Worm (Caenorhabditis elegans) whole organism, L2 larva: ENCODE measurements around the gene kynu-1.

Source experiments
- C34F6.9 ChIP-seq: fragments of 150-350 bp; optimal IDR thresholded peaks from 2 replicates; lab custom pipeline; 2014; ENCODE audit warnings: missing biosample characterization, missing genetic modification characterization
- F13H6.1 ChIP-seq: sonication (generic microtip); optimal IDR thresholded peaks from 2 replicates; lab custom pipeline; 2016; ENCODE audit warnings: missing genetic modification characterization, missing compliant biosample characterization
- Y55F3AM.14 ChIP-seq: fragments of 200-800 bp; sonication (Bioruptor generic); optimal IDR thresholded peaks from 2 replicates; lab custom pipeline; 2018; ENCODE audit warnings: mild to moderate bottlenecking, missing genetic modification characterization, missing compliant biosample characterization
- alr-1 ChIP-seq: fragments of 150-350 bp; optimal IDR thresholded peaks from 2 replicates; lab custom pipeline; 2014; ENCODE audit warnings: missing biosample characterization, missing genetic modification characterization
- ama-1 ChIP-seq: fragments of 150-350 bp; optimal IDR thresholded peaks from 2 replicates; lab custom pipeline; 2018; ENCODE audit warnings: inconsistent platforms
- ceh-82 ChIP-seq: fragments of 150-350 bp; optimal IDR thresholded peaks from 2 replicates; lab custom pipeline; 2014; ENCODE audit warnings: missing biosample characterization, missing genetic modification characterization
- crh-2 ChIP-seq: sonication (generic microtip); optimal IDR thresholded peaks from 2 replicates; lab custom pipeline; 2017; ENCODE audit warnings: missing biosample characterization, missing genetic modification characterization
- egl-27 ChIP-seq: sonication (generic microtip); optimal IDR thresholded peaks from 3 replicates; lab custom pipeline; 2017; ENCODE audit warnings: missing biosample characterization, missing genetic modification reagents, missing genetic modification characterization
- elt-3 ChIP-seq: sonication (generic microtip); optimal IDR thresholded peaks from 2 replicates; lab custom pipeline; 2017; ENCODE audit warnings: missing biosample characterization, missing genetic modification characterization
- fos-1 ChIP-seq: fragments of 150-350 bp; optimal IDR thresholded peaks from 2 replicates; lab custom pipeline; 2014; ENCODE audit warnings: missing biosample characterization, missing genetic modification characterization
- gmeb-1 ChIP-seq: fragments of 150-350 bp; optimal IDR thresholded peaks from 2 replicates; lab custom pipeline; 2014; ENCODE audit warnings: missing biosample characterization, missing genetic modification characterization
- lin-11 ChIP-seq: fragments of 150-350 bp; sonication (generic microtip); optimal IDR thresholded peaks from 2 replicates; lab custom pipeline; 2014; ENCODE audit warnings: missing biosample characterization, missing genetic modification characterization, inconsistent platforms, mixed read lengths
- lin-13 ChIP-seq: fragments of 150-350 bp; optimal IDR thresholded peaks from 2 replicates; lab custom pipeline; 2014; ENCODE audit warnings: missing biosample characterization, missing genetic modification reagents, missing genetic modification characterization
- lsy-2 ChIP-seq, 2 experiments: fragments of 150-350 bp in 1 of 2; sonication (generic microtip) in 1 of 2; optimal IDR thresholded peaks; 2 replicates each; lab custom pipeline; 2014 to 2017; ENCODE audit warnings: missing biosample characterization in 2 of 2, missing genetic modification characterization in 2 of 2
- mbf-1 ChIP-seq: sonication (generic microtip); optimal IDR thresholded peaks from 2 replicates; lab custom pipeline; 2017; ENCODE audit warnings: missing biosample characterization, missing genetic modification characterization
- mdl-1 ChIP-seq, 2 experiments: fragments of 150-350 bp in 1 of 2; sonication (generic microtip) in 1 of 2; optimal IDR thresholded peaks; 2 replicates each; lab custom pipeline; 2017; ENCODE audit warnings: missing biosample characterization in 2 of 2, missing genetic modification characterization in 2 of 2
- nhr-11 ChIP-seq: fragments of 150-350 bp; optimal IDR thresholded peaks from 2 replicates; lab custom pipeline; 2014; ENCODE audit warnings: missing biosample characterization, missing genetic modification characterization
- nhr-12 ChIP-seq: fragments of 150-350 bp; optimal IDR thresholded peaks from 2 replicates; lab custom pipeline; 2014; ENCODE audit warnings: missing biosample characterization, missing genetic modification characterization
- nhr-129 ChIP-seq: fragments of 150-350 bp; optimal IDR thresholded peaks from 2 replicates; lab custom pipeline; 2014; ENCODE audit warnings: missing biosample characterization, missing genetic modification characterization
- nhr-23 ChIP-seq: fragments of 150-350 bp; optimal IDR thresholded peaks from 2 replicates; lab custom pipeline; 2014; ENCODE audit warnings: missing biosample characterization, missing genetic modification reagents, missing genetic modification characterization
- nhr-25 ChIP-seq: fragments of 150-350 bp; sonication (generic microtip); optimal IDR thresholded peaks from 3 replicates; lab custom pipeline; 2014; ENCODE audit warnings: missing biosample characterization, missing genetic modification characterization
- nhr-77 ChIP-seq: fragments of 150-350 bp; optimal IDR thresholded peaks from 2 replicates; lab custom pipeline; 2014; ENCODE audit warnings: missing biosample characterization, missing genetic modification characterization
- sem-4 ChIP-seq: fragments of 150-350 bp; optimal IDR thresholded peaks from 2 replicates; lab custom pipeline; 2014; ENCODE audit warnings: missing biosample characterization, missing genetic modification reagents, missing genetic modification characterization
- skn-1 ChIP-seq: sonication (generic microtip); optimal IDR thresholded peaks from 2 replicates; lab custom pipeline; 2017; ENCODE audit warnings: missing biosample characterization, missing genetic modification characterization
- sma-3 ChIP-seq: sonication (generic microtip); optimal IDR thresholded peaks from 2 replicates; lab custom pipeline; 2016; ENCODE audit warnings: missing genetic modification reagents, missing genetic modification characterization, missing compliant biosample characterization
- sma-9 ChIP-seq, 2 experiments: fragments of 150-350 bp in 1 of 2; sonication (generic microtip) in 1 of 2; optimal IDR thresholded peaks; 2 replicates each; lab custom pipeline; 2014 to 2016; ENCODE audit warnings: missing genetic modification characterization in 2 of 2, mild to moderate bottlenecking in 1 of 2, missing biosample characterization in 1 of 2, missing compliant biosample characterization in 1 of 2, missing genetic modification reagents in 1 of 2, moderate library complexity in 1 of 2
- unc-39 ChIP-seq: fragments of 150-350 bp; optimal IDR thresholded peaks from 2 replicates; lab custom pipeline; 2014; ENCODE audit warnings: missing biosample characterization, missing genetic modification characterization
- unc-55 ChIP-seq: fragments of 150-350 bp; sonication (generic microtip); optimal IDR thresholded peaks from 3 replicates; lab custom pipeline; 2014; ENCODE audit warnings: missing biosample characterization, missing genetic modification reagents, missing genetic modification characterization
- zag-1 ChIP-seq: fragments of 150-350 bp; optimal IDR thresholded peaks from 2 replicates; lab custom pipeline; 2014; ENCODE audit warnings: missing biosample characterization, missing genetic modification characterization
- ztf-1 ChIP-seq: fragments of 200-800 bp; sonication (Bioruptor generic); conservative IDR thresholded peaks from 2 replicates; pipeline ENCODE4 v1.3.6; 2022; ENCODE audit warnings: missing genetic modification characterization, missing compliant biosample characterization

kynu-1 gene

DNA sequence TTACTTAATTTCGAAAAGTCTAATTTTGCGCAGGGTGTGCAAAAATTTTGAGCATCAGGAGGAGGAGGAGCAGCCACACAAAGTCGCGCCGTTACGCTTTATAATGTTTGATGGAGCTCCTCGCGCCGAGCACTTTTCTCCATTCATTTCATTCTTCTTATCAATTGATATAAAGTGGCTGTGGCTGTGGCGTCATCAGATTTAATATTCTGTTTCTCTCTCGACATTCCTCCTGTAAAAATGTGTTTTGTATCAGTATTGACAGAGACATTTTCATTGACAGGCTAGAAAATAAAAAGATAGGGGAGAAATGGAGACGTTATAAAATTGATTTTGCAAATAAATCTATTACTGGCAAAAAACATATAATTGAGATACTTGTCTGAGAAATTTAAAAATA lies 20.1 kb upstream of the kynu-1 start:
- TF ChIP-seq elt-3 (tag; lab: Kevin White, UChicago) (no peak), sem-4 (tag; lab: Kevin White, UChicago) (no peak), lin-11 (tag; lab: Kevin White, UChicago) (no peak), nhr-11 (tag; lab: Kevin White, UChicago) (no peak), skn-1 (tag; lab: Kevin White, UChicago) (no peak), sma-3 (GFP tag; lab: Kevin White, UChicago) (no peak), ceh-82 (tag; lab: Kevin White, UChicago) (no peak), crh-2 (tag; lab: Kevin White, UChicago) (peak; percentile 55), unc-39 (tag; lab: Kevin White, UChicago) (no peak), gmeb-1 (tag; lab: Kevin White, UChicago) (no peak), fos-1 (tag; lab: Kevin White, UChicago) (peak; percentile 62), F13H6.1 (peak; percentile 27), sma-9 (GFP tag; optimal IDR thresholded peaks at IDR 0.05; lab: Kevin White, UChicago) (peak; percentile 29), sma-9 (tag; optimal IDR thresholded peaks at IDR 0.05; lab: Kevin White, UChicago) (no peak)
- TF ChIP-seq, all 48 proteins: peak for 4

DNA sequence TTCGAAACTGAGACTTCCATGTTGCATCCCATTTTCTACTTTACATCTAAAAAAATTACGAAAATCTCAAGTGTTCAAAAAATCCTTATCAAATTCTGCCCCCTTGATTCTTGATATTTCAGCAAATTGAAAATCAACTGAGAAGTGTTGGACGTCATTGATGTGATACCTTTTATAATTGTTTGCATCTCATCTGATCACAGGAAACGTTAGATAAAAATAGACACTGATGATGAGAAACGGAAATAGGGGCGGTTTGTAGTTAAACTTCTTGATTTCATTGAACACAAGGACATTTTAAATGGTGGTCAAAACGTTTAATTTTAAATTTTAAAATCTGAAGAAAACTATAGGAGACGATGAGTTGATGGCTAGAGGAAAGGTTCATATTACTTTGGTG lies 19.6 kb upstream of the kynu-1 start:
- peak; percentile 10 for TF ChIP-seq sma-9 (GFP tag; optimal IDR thresholded peaks at IDR 0.05; lab: Kevin White, UChicago)
- no peak for TF ChIP-seq sma-9 (tag; optimal IDR thresholded peaks at IDR 0.05; lab: Kevin White, UChicago)
- TF ChIP-seq ztf-1 = no peak
- TF ChIP-seq, all 48 proteins: peak for 1

DNA sequence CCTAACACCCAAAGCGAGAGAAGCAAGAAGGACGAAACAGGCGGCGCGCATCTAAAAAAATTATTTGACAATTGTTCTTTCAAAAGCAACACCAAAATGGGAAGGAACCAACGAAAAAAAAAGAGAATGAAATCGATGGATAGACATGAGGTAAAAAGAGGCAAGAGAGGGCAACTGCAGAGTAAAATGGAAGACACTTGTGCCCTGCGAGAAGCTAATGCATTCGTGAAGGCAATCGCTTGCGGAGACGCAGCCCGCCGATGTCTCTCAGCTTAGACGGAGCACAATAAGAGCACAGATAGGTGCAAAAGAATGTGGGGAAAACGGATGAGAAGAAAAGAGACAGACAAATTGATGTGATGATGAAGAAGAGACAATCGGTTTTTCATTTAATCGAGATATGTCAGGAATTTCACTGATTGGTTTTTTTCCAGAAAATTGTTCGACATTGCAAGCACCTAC lies 19.1 kb upstream of the kynu-1 start, which contains the start of gene C15H9.9:
Gene C15H9.9 (minus strand): TSS at position 51 of the 462 bp plus-strand sequence.
- TF ChIP-seq C34F6.9 (peak; percentile 47), nhr-129 (tag; lab: Kevin White, UChicago) (peak; percentile 58), mbf-1 (no peak), sma-9 (GFP tag; optimal IDR thresholded peaks at IDR 0.05; lab: Kevin White, UChicago) (peak; percentile 24), sma-9 (tag; optimal IDR thresholded peaks at IDR 0.05; lab: Kevin White, UChicago) (no peak), nhr-77 (no peak), unc-55 (GFP tag; lab: Kevin White, UChicago) (peak; percentile 22), F13H6.1 (peak; percentile 25), sem-4 (tag; lab: Kevin White, UChicago) (peak; percentile 17), lsy-2 (tag; optimal IDR thresholded peaks at IDR 0.05; lab: Kevin White, UChicago) (peak in 1 of 2 experiments; percentile 29), nhr-25 (no peak)

DNA sequence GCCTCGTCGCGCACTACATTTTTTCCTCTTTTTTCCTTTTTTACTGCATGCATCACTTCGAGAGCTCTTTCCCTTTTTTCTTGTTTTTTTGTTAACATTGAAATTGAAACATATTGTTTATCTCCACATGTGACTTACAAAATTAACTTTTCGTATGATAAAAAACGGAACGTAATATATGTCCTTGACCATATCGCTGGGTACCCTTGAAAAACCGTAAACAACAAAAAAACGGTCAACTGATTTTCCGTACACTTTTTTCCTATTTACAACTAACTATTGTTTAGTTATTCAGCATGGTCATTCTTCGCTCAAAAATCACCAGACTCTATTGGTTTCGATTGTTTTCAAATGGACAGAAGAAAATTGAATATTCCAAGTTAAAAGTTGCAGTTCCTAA lies 12.9 kb upstream of the kynu-1 start, which contains the start of gene nnt-1:
Gene nnt-1 (plus strand): TSS at position 286 of the 400 bp plus-strand sequence.
- TF ChIP-seq nhr-23 (tag; lab: Kevin White, UChicago) = no peak
- no peak for TF ChIP-seq ztf-1
- TF ChIP-seq F13H6.1 = no peak
- no peak for TF ChIP-seq lin-13
- no peak for TF ChIP-seq elt-3 (tag; lab: Kevin White, UChicago)
- TF ChIP-seq nhr-12 (tag; lab: Kevin White, UChicago) = no peak
- TF ChIP-seq nhr-25 = no peak
- TF ChIP-seq mdl-1 (tag; optimal IDR thresholded peaks at IDR 0.05; lab: Kevin White, UChicago) = no peak
- TF ChIP-seq crh-2 (tag; lab: Kevin White, UChicago) = no peak
- TF ChIP-seq ama-1 (lab: Kevin White, UChicago) = no peak
- TF ChIP-seq zag-1 (tag; lab: Kevin White, UChicago) = no peak
- TF ChIP-seq nhr-129 (tag; lab: Kevin White, UChicago) = peak; percentile 7
- peak; percentile 12 for TF ChIP-seq sma-9 (GFP tag; optimal IDR thresholded peaks at IDR 0.05; lab: Kevin White, UChicago)
- TF ChIP-seq sma-9 (tag; optimal IDR thresholded peaks at IDR 0.05; lab: Kevin White, UChicago) = no peak
- TF ChIP-seq C34F6.9 = peak; percentile 42
- TF ChIP-seq egl-27 = no peak

DNA sequence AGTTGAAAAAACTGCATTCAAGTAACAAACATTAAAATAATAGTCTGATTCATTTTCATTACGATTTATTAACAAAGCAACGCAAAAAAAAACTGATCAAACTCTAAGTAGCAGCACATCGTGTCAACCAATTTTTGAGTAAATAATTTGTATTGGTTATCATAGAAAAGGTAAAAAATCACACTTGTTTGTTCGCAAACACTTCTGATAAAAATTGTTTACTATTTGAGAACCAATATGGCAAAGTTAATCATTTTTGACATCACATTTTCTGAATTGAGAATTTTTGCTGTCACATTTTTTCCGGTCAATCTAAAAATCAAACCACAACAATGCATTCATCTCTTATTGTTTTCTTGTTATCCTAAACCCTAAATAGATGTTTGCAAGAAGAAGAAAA lies 12.1 kb upstream of the kynu-1 start:
- no peak for TF ChIP-seq unc-39 (tag; lab: Kevin White, UChicago)
- TF ChIP-seq Y55F3AM.14 (GFP tag; lab: Kevin White, UChicago) = no peak
- TF ChIP-seq ceh-82 (tag; lab: Kevin White, UChicago) = no peak
- no peak for TF ChIP-seq unc-55 (GFP tag; lab: Kevin White, UChicago)
- TF ChIP-seq alr-1 = no peak
- TF ChIP-seq, all 48 proteins: peak for 0
